Worm (Caenorhabditis elegans): Measurements from ENCODE around the gene str-92.

ce11 chrV:17665906-17666305, 10.5 kb downstream of the str-92 start, which contains the start of gene F59A1.11:
- TF ChIP-seq pes-1 (GFP tag; IDR thresholded peaks at IDR 0.05) (no peak), flt-1 (GFP tag; IDR thresholded peaks at IDR 0.05) (no peak), ama-1 (optimal IDR thresholded peaks at IDR 0.05) (no peak), tbx-37 (GFP tag; conservative IDR thresholded peaks at IDR 0.05) (no peak)
